Worm (Caenorhabditis elegans) whole organism, L4/young adult: ENCODE results near the gene F59D12.2.

Experiments used
- dao-5 ChIP-seq: sonication (generic microtip); optimal IDR thresholded peaks from 2 replicates; lab custom pipeline; 2016; ENCODE audit warnings: missing genotype, missing genetic modification characterization, moderate library complexity, missing compliant biosample characterization
- him-1 ChIP-seq: sonication (generic microtip); optimal IDR thresholded peaks from 2 replicates; lab custom pipeline; 2016; ENCODE audit warnings: missing genotype, missing genetic modification reagents, missing genetic modification characterization, missing compliant biosample characterization

ce11 chrX:15627814-15628213, 47.7 kb downstream of the F59D12.2 start:
- no peak for TF ChIP-seq dao-5 (tag; lab: Kevin White, UChicago)
- TF ChIP-seq him-1 (tag; lab: Kevin White, UChicago): no peak
